Worm (Caenorhabditis elegans): ENCODE results near the gene ZK177.1.

Gene ZK177.1

ce11 chrII:5554788-5555187, 26.8 kb downstream of the ZK177.1 start:
- TF ChIP-seq ctbp-1 (GFP tag; IDR thresholded peaks at IDR 0.05): no peak
- TF ChIP-seq saeg-2 (GFP tag; IDR thresholded peaks at IDR 0.05): no peak
- peak; percentile 19 for TF ChIP-seq dve-1 (tag; optimal IDR thresholded peaks at IDR 0.05; ENCODE audit: insufficient read depth)
- no peak for TF ChIP-seq lin-1 (GFP tag; IDR thresholded peaks at IDR 0.05)
- no peak for TF ChIP-seq unc-62 (GFP tag; optimal IDR thresholded peaks at IDR 0.05 in 1 of 2)
- TF ChIP-seq unc-62 (tag; optimal IDR thresholded peaks at IDR 0.05): no peak
- TF ChIP-seq mes-2 (tag; optimal IDR thresholded peaks at IDR 0.05; ENCODE audit: poor library complexity, severe bottlenecking): no peak
- TF ChIP-seq daf-19 (GFP tag; conservative IDR thresholded peaks at IDR 0.05): no peak
- peak; percentile 85 for TF ChIP-seq dmd-6 (GFP tag; IDR thresholded peaks at IDR 0.05)
- no peak for TF ChIP-seq aha-1 (tag)
- no peak for TF ChIP-seq Y5F2A.4 (GFP tag; optimal IDR thresholded peaks at IDR 0.05)
- TF ChIP-seq ama-1 (optimal IDR thresholded peaks at IDR 0.05): no peak
- TF ChIP-seq madf-9 (GFP tag; conservative IDR thresholded peaks at IDR 0.05): no peak
- no peak for TF ChIP-seq daf-8 (GFP tag; IDR thresholded peaks at IDR 0.05)
- TF ChIP-seq ceh-82 (tag; optimal IDR thresholded peaks at IDR 0.05): no peak
- no peak for TF ChIP-seq F37D6.2 (tag; optimal IDR thresholded peaks at IDR 0.05)
- no peak for TF ChIP-seq spr-3 (GFP tag; optimal IDR thresholded peaks at IDR 0.05)
- no peak for TF ChIP-seq egl-43 (GFP tag; IDR thresholded peaks at IDR 0.05)
- TF ChIP-seq hmg-1.1 (GFP tag; IDR thresholded peaks at IDR 0.05): no peak
- no peak for TF ChIP-seq nhr-41 (GFP tag; IDR thresholded peaks at IDR 0.05)
- no peak for TF ChIP-seq skn-1 (tag; optimal IDR thresholded peaks at IDR 0.05)
- TF ChIP-seq duxl-1 (tag; optimal IDR thresholded peaks at IDR 0.05; ENCODE audit: poor library complexity): no peak
- TF ChIP-seq aly-2 (tag; optimal IDR thresholded peaks at IDR 0.05): no peak
- no peak for TF ChIP-seq daf-16 (GFP tag; optimal IDR thresholded peaks at IDR 0.05)
- TF ChIP-seq daf-16 (tag; optimal IDR thresholded peaks at IDR 0.05): peak; percentile 51

ce11 chrII:5555522-5555921, 27.6 kb downstream of the ZK177.1 start:
- no peak for TF ChIP-seq Y75B8A.6 (GFP tag; IDR thresholded peaks at IDR 0.05)
- TF ChIP-seq pqm-1 (tag; optimal IDR thresholded peaks at IDR 0.05): no peak
- no peak for TF ChIP-seq F10B5.3 (tag; optimal IDR thresholded peaks at IDR 0.05)
- TF ChIP-seq lin-1 (GFP tag; IDR thresholded peaks at IDR 0.05): no peak
- no peak for TF ChIP-seq dmd-9 (GFP tag; IDR thresholded peaks at IDR 0.05)
- no peak for TF ChIP-seq daf-16 (GFP tag; optimal IDR thresholded peaks at IDR 0.05)
- TF ChIP-seq daf-16 (tag; optimal IDR thresholded peaks at IDR 0.05): peak; percentile 47
- TF ChIP-seq tra-1 (GFP tag; IDR thresholded peaks at IDR 0.05): no peak
- no peak for TF ChIP-seq gei-8 (GFP tag; optimal IDR thresholded peaks at IDR 0.05)
- TF ChIP-seq nhr-25 (tag; optimal IDR thresholded peaks at IDR 0.05; ENCODE audit: borderline replicate concordance, insufficient read depth): no peak
- TF ChIP-seq unc-62 (GFP tag; optimal IDR thresholded peaks at IDR 0.05 in 1 of 2): peak in 1 of 2 experiments; percentile 2
- no peak for TF ChIP-seq unc-62 (tag; optimal IDR thresholded peaks at IDR 0.05)
- TF ChIP-seq nhr-102 (tag; optimal IDR thresholded peaks at IDR 0.05): peak; percentile 22
- TF ChIP-seq lim-7 (GFP tag; IDR thresholded peaks at IDR 0.05): no peak
- peak; percentile 21 for TF ChIP-seq dve-1 (tag; optimal IDR thresholded peaks at IDR 0.05; ENCODE audit: insufficient read depth)

- TF ChIP-seq ctbp-1 (GFP tag; IDR thresholded peaks at IDR 0.05): no peak
- TF ChIP-seq nhr-77 (tag; optimal IDR thresholded peaks at IDR 0.05): no peak
- no peak for TF ChIP-seq cey-2 (tag; optimal IDR thresholded peaks at IDR 0.05; ENCODE audit: borderline replicate concordance, insufficient read depth)
- TF ChIP-seq dmd-9 (GFP tag; IDR thresholded peaks at IDR 0.05): no peak
- no peak for TF ChIP-seq ceh-44 (GFP tag; IDR thresholded peaks at IDR 0.05)
- TF ChIP-seq lin-29 (GFP tag; IDR thresholded peaks at IDR 0.05): no peak
- TF ChIP-seq nhr-42 (GFP tag; IDR thresholded peaks at IDR 0.05): no peak
Observed at ce11 chrII:5556431-5556830, 28.5 kb downstream of the ZK177.1 start, which contains the start of gene ins-11. ins-11 (plus strand) TSS chrII:5556731.
